Worm (Caenorhabditis elegans) whole organism, young adult: Measurements from ENCODE around the gene C32D5.14.
A peak's percentile ranks its signal among the peaks of the same experiment; 100 is the strongest.

ENCODE experiments used
- B0261.1 ChIP-seq: sonication (generic microtip); optimal IDR thresholded peaks from 2 replicates; lab custom pipeline; 2016; ENCODE audit warnings: mild to moderate bottlenecking, missing genetic modification characterization, moderate library complexity, missing compliant biosample characterization
- C17E4.6 ChIP-seq: fragments of 200-800 bp; sonication (Bioruptor generic); IDR thresholded peaks from 2 replicates; pipeline ENCODE4 v1.3.6; 2022; ENCODE audit warnings: missing genetic modification reagents, missing genetic modification characterization, missing compliant biosample characterization
- Y67H2A.10 ChIP-seq: fragments of 200-800 bp; sonication (Bioruptor generic); conservative IDR thresholded peaks from 2 replicates; pipeline ENCODE4 v1.3.6; 2022; ENCODE audit warnings: missing genetic modification reagents, missing genetic modification characterization, missing compliant biosample characterization
- ZK185.1 ChIP-seq: sonication (generic microtip); optimal IDR thresholded peaks from 2 replicates; lab custom pipeline; 2016; ENCODE audit warnings: mild to moderate bottlenecking, missing genetic modification characterization, missing compliant biosample characterization; ENCODE audit not compliant: poor library complexity, severe bottlenecking
- akir-1 ChIP-seq: fragments of 200-800 bp; sonication (Bioruptor generic); optimal IDR thresholded peaks from 2 replicates; lab custom pipeline; 2018; ENCODE audit warnings: mild to moderate bottlenecking, missing genetic modification characterization, moderate library complexity, missing compliant biosample characterization
- dox-1 ChIP-seq: fragments of 200-800 bp; sonication (Bioruptor generic); IDR thresholded peaks from 2 replicates; pipeline ENCODE4 v1.3.6; 2022; ENCODE audit warnings: missing genetic modification reagents, missing genetic modification characterization, missing compliant biosample characterization
- lag-1 ChIP-seq: fragments of 200-800 bp; sonication (Bioruptor generic); IDR thresholded peaks from 2 replicates; pipeline ENCODE4 v1.3.6; 2022; ENCODE audit warnings: missing genetic modification reagents, missing genetic modification characterization, missing compliant biosample characterization
- snpc-4 ChIP-seq, 5 experiments: fragments of 150-350 bp in 1 of 5; sonication (generic microtip) in 4 of 5; optimal IDR thresholded peaks; 2 replicates each; lab custom pipeline; 2014 to 2018; ENCODE audit warnings: missing genetic modification characterization in 5 of 5, missing biosample characterization in 3 of 5, antibody characterized with exemption in 2 of 5, mild to moderate bottlenecking in 2 of 5, missing compliant biosample characterization in 2 of 5, missing genotype in 2 of 5, moderate library complexity in 2 of 5, missing genetic modification reagents in 1 of 5
- tlf-1 ChIP-seq: fragments of 200-800 bp; sonication (Bioruptor generic); optimal IDR thresholded peaks from 2 replicates; lab custom pipeline; 2018; ENCODE audit warnings: mild to moderate bottlenecking, missing genetic modification characterization, missing compliant biosample characterization
- unc-130 ChIP-seq: sonication (generic microtip); optimal IDR thresholded peaks from 2 replicates; lab custom pipeline; 2016; ENCODE audit warnings: missing genetic modification reagents, missing genetic modification characterization, missing compliant biosample characterization
- zim-3 ChIP-seq: sonication (generic microtip); optimal IDR thresholded peaks from 2 replicates; lab custom pipeline; 2017; ENCODE audit warnings: mild to moderate bottlenecking, missing genetic modification characterization, moderate library complexity, missing compliant biosample characterization
- ztf-18 ChIP-seq: sonication (generic microtip); optimal IDR thresholded peaks from 2 replicates; lab custom pipeline; 2016; ENCODE audit warnings: missing genotype, mild to moderate bottlenecking, missing genetic modification characterization, missing compliant biosample characterization
- ztf-6 ChIP-seq: fragments of 200-800 bp; sonication (Bioruptor generic); IDR thresholded peaks from 2 replicates; pipeline ENCODE4 v1.3.6; 2022; ENCODE audit warnings: missing genetic modification reagents, missing genetic modification characterization, missing compliant biosample characterization

C32D5.14 gene

DNA sequence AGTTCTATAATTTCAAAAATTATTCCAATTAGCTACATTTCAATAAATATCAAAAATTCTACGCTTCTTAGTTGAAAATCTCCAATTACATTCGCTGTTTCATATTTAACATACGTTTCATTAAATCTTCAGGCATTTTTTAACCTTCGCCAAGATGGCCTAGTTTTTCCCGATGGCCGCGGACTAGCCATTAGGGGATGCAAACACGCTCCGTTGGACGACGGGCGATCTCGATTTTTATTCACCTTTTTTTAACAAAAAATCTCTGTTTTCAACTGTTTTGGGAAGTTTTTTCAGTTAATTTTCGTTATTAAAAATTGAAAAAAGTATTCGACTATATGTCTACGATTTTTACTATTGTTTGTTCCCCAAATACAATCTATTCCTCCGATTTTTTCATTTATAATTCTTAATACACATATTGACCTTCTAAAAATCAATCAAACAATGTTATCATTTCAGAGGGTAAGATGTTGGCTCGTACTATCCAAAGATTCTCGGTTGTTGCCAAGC lies 48.0 kb downstream of the C32D5.14 start, which contains the start of gene F58F12.1 (continued):
- no peak for TF ChIP-seq B0261.1
- peak; percentile 41 for TF ChIP-seq ztf-18
- TF ChIP-seq tlf-1 (GFP tag; lab: Kevin White, UChicago): peak; percentile 5
- TF ChIP-seq ZK185.1 (tag; lab: Kevin White, UChicago): peak; percentile 63
- TF ChIP-seq snpc-4 (GFP tag; optimal IDR thresholded peaks at IDR 0.05; lab: Kevin White, UChicago): peak; percentile 27
- TF ChIP-seq snpc-4 (tag; optimal IDR thresholded peaks at IDR 0.05; lab: Kevin White, UChicago): peak in 2 of 4 experiments; percentile 24 to 57
- no peak for TF ChIP-seq zim-3 (tag; lab: Kevin White, UChicago)
- TF ChIP-seq C17E4.6 (GFP tag; lab: Robert Waterston, UW): no peak
- TF ChIP-seq unc-130 (GFP tag; lab: Kevin White, UChicago): peak; percentile 81
- TF ChIP-seq lag-1 (GFP tag; lab: Robert Waterston, UW): no peak
- TF ChIP-seq ztf-6 (GFP tag; lab: Robert Waterston, UW): no peak
- peak; percentile 56 for TF ChIP-seq dox-1 (GFP tag; lab: Robert Waterston, UW)
- no peak for TF ChIP-seq akir-1 (GFP tag; lab: Kevin White, UChicago)
- 0 out of 2 replicates have a peak, but pooled peaks have one; percentile 25 for TF ChIP-seq Y67H2A.10 (GFP tag; lab: Robert Waterston, UW)
- TF ChIP-seq, all 124 proteins: peak for 23
